Worm (Caenorhabditis elegans) whole organism, L1 larva: ENCODE results near the gene str-31.

Source experiments
- C04F5.9 ChIP-seq: sonication (generic microtip); optimal IDR thresholded peaks from 2 replicates; lab custom pipeline; 2016; ENCODE audit warnings: missing genetic modification characterization, missing compliant biosample characterization
- C16A3.4 ChIP-seq: fragments of 150-350 bp; optimal IDR thresholded peaks from 2 replicates; lab custom pipeline; 2014; ENCODE audit warnings: missing biosample characterization, missing genetic modification characterization
- F16B12.6 ChIP-seq: fragments of 150-350 bp; optimal IDR thresholded peaks from 2 replicates; lab custom pipeline; 2014; ENCODE audit warnings: missing biosample characterization, missing genetic modification characterization
- alr-1 ChIP-seq: fragments of 200-800 bp; sonication (Bioruptor generic); optimal IDR thresholded peaks from 2 replicates; lab custom pipeline; 2018; ENCODE audit warnings: borderline replicate concordance, mild to moderate bottlenecking, missing genetic modification characterization, missing compliant biosample characterization
- aly-2 ChIP-seq: fragments of 150-350 bp; optimal IDR thresholded peaks from 2 replicates; lab custom pipeline; 2014; ENCODE audit warnings: missing biosample characterization, missing genetic modification characterization
- blmp-1 ChIP-seq: fragments of 150-350 bp; optimal IDR thresholded peaks from 2 replicates; lab custom pipeline; 2014; ENCODE audit warnings: missing biosample characterization, missing genetic modification characterization
- ceh-8 ChIP-seq: fragments of 200-800 bp; sonication (Bioruptor generic); optimal IDR thresholded peaks from 2 replicates; lab custom pipeline; 2018; ENCODE audit warnings: mild to moderate bottlenecking, missing genetic modification characterization, moderate library complexity, missing compliant biosample characterization
- ceh-88 ChIP-seq: fragments of 200-800 bp; sonication (Bioruptor generic); IDR thresholded peaks from 2 replicates; pipeline ENCODE4 v1.3.6; 2022; ENCODE audit warnings: missing genetic modification characterization, missing compliant biosample characterization
- ces-1 ChIP-seq: fragments of 150-350 bp; optimal IDR thresholded peaks from 2 replicates; lab custom pipeline; 2014; ENCODE audit warnings: missing biosample characterization, missing genetic modification reagents, missing genetic modification characterization
- efl-3 ChIP-seq: fragments of 200-800 bp; sonication (Bioruptor generic); optimal IDR thresholded peaks from 2 replicates; lab custom pipeline; 2018; ENCODE audit warnings: mild to moderate bottlenecking, missing genetic modification characterization, missing compliant biosample characterization
- egl-13 ChIP-seq: sonication (generic microtip); optimal IDR thresholded peaks from 2 replicates; lab custom pipeline; 2016; ENCODE audit warnings: missing genotype, missing genetic modification reagents, missing genetic modification characterization, missing compliant biosample characterization
- elt-2 ChIP-seq: sonication (generic microtip); optimal IDR thresholded peaks from 2 replicates; lab custom pipeline; 2016; ENCODE audit warnings: missing genetic modification characterization, mild to moderate bottlenecking, inconsistent platforms, missing compliant biosample characterization, missing genetic modification reagents
- fkh-8 ChIP-seq: sonication (generic microtip); optimal IDR thresholded peaks from 2 replicates; lab custom pipeline; 2016; ENCODE audit warnings: mild to moderate bottlenecking, missing genetic modification characterization, missing compliant biosample characterization
- fos-1 ChIP-seq: fragments of 150-350 bp; optimal IDR thresholded peaks from 2 replicates; lab custom pipeline; 2014; ENCODE audit warnings: missing biosample characterization, missing genetic modification characterization
- grh-1 ChIP-seq: fragments of 200-800 bp; sonication (Bioruptor generic); IDR thresholded peaks from 2 replicates; pipeline ENCODE4 v1.3.6; 2022; ENCODE audit warnings: missing genetic modification reagents, missing genetic modification characterization, missing compliant biosample characterization
- lin-13 ChIP-seq: fragments of 150-350 bp; optimal IDR thresholded peaks from 2 replicates; lab custom pipeline; 2014; ENCODE audit warnings: missing biosample characterization, missing genetic modification reagents, missing genetic modification characterization
- lin-35 ChIP-seq, 2 experiments: fragments of 150-350 bp; optimal IDR thresholded peaks; 2 replicates each; lab custom pipeline; 2014; ENCODE audit warnings: missing biosample characterization in 2 of 2, missing genetic modification characterization in 2 of 2, missing genetic modification reagents in 2 of 2
- lsy-2 ChIP-seq, 2 experiments: fragments of 150-350 bp; optimal IDR thresholded peaks; 2 replicates each; lab custom pipeline; 2014; ENCODE audit warnings: missing biosample characterization in 2 of 2, missing genetic modification characterization in 2 of 2
- mab-9 ChIP-seq: fragments of 200-800 bp; sonication (Bioruptor generic); IDR thresholded peaks from 2 replicates; pipeline ENCODE4 v1.3.6; 2022; ENCODE audit warnings: missing genetic modification reagents, missing genetic modification characterization, missing compliant biosample characterization
- mef-2 ChIP-seq: fragments of 150-350 bp; optimal IDR thresholded peaks from 2 replicates; lab custom pipeline; 2014; ENCODE audit warnings: missing biosample characterization, missing genetic modification characterization
- nhr-12 ChIP-seq: sonication (generic microtip); optimal IDR thresholded peaks from 2 replicates; lab custom pipeline; 2017; ENCODE audit warnings: missing biosample characterization, missing genetic modification characterization
- nhr-19 ChIP-seq: fragments of 200-800 bp; sonication (Bioruptor generic); conservative IDR thresholded peaks from 2 replicates; pipeline ENCODE4 v1.3.6; 2022; ENCODE audit warnings: missing genetic modification characterization, missing compliant biosample characterization
- nhr-20 ChIP-seq: sonication (generic microtip); optimal IDR thresholded peaks from 2 replicates; lab custom pipeline; 2016; ENCODE audit warnings: mild to moderate bottlenecking, missing genetic modification characterization, missing compliant biosample characterization
- nhr-237 ChIP-seq: fragments of 150-350 bp; optimal IDR thresholded peaks from 2 replicates; lab custom pipeline; 2014; ENCODE audit warnings: missing biosample characterization, missing genetic modification characterization
- nhr-71 ChIP-seq: sonication (generic microtip); optimal IDR thresholded peaks from 2 replicates; lab custom pipeline; 2016; ENCODE audit warnings: mild to moderate bottlenecking, missing genetic modification characterization, moderate library complexity, missing compliant biosample characterization
- nhr-77 ChIP-seq: fragments of 150-350 bp; optimal IDR thresholded peaks from 2 replicates; lab custom pipeline; 2014; ENCODE audit warnings: missing biosample characterization, missing genetic modification characterization
- nhr-84 ChIP-seq: sonication (generic microtip); optimal IDR thresholded peaks from 2 replicates; lab custom pipeline; 2017; ENCODE audit warnings: missing biosample characterization, missing genetic modification characterization
- nhr-85 ChIP-seq: sonication (generic microtip); peaks from one replicate; lab custom pipeline; 2016; ENCODE audit warnings: missing genetic modification characterization, inconsistent platforms, missing compliant biosample characterization
- nhr-90 ChIP-seq: sonication (generic microtip); optimal IDR thresholded peaks from 2 replicates; lab custom pipeline; 2016; ENCODE audit warnings: mild to moderate bottlenecking, missing genetic modification characterization, missing compliant biosample characterization; ENCODE audit not compliant: poor library complexity
- skn-1 ChIP-seq: fragments of 150-350 bp; optimal IDR thresholded peaks from 2 replicates; lab custom pipeline; 2014; ENCODE audit warnings: missing biosample characterization, missing genetic modification characterization
- snpc-4 ChIP-seq: fragments of 150-350 bp; optimal IDR thresholded peaks from 2 replicates; lab custom pipeline; 2014; ENCODE audit warnings: missing biosample characterization, missing genetic modification characterization
- unc-62 ChIP-seq: fragments of 150-350 bp; optimal IDR thresholded peaks from 2 replicates; lab custom pipeline; 2014; ENCODE audit warnings: missing biosample characterization, missing genetic modification reagents, missing genetic modification characterization
- vab-15 ChIP-seq: sonication (generic microtip); optimal IDR thresholded peaks from 2 replicates; lab custom pipeline; 2017; ENCODE audit warnings: missing genotype, mild to moderate bottlenecking, missing genetic modification characterization, missing compliant biosample characterization
- zip-4 ChIP-seq: fragments of 200-800 bp; sonication (Bioruptor generic); optimal IDR thresholded peaks from 2 replicates; lab custom pipeline; 2018; ENCODE audit warnings: mild to moderate bottlenecking, missing genetic modification characterization, moderate library complexity, missing compliant biosample characterization
- ztf-11 ChIP-seq, 2 experiments: sonication (generic microtip); optimal IDR thresholded peaks; 2 replicates each; lab custom pipeline; 2016 to 2017; ENCODE audit warnings: missing genetic modification characterization in 2 of 2, missing biosample characterization in 1 of 2, missing compliant biosample characterization in 1 of 2

The str-31 gene

DNA sequence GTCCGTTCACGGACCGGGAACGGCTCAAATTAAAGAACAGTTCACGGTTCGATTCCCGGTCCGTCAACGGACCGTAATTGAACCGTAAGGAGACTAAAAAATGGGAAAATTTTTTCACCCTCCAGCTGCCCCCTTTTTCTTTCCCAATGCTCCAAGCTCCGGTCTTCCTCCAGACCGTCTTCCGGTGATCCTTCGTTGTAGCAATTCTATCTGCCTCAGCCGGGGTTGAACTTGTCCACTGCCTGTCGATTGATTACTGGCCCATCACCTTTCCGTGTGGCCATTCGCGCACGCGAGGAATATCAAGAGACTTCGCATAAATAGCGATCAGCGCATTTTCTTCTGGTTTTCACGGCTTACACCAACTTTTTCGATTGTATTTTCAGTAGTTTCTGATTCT lies 40.0 kb upstream of the str-31 start:
- peak; percentile 10 for TF ChIP-seq nhr-90
- TF ChIP-seq grh-1 (GFP tag; lab: Robert Waterston, UW): 0 out of 2 replicates have a peak, but pooled peaks have one; percentile 30
- TF ChIP-seq nhr-85 (tag; lab: Kevin White, UChicago): peak; percentile 52
- TF ChIP-seq nhr-19 (GFP tag; lab: Robert Waterston, UW): peak; percentile 36

- peak; percentile 88 for TF ChIP-seq elt-2 (tag; lab: Kevin White, UChicago)
- TF ChIP-seq ceh-88 (GFP tag; lab: Robert Waterston, UW): no peak
- peak in 1 of 2 experiments; percentile 6 for TF ChIP-seq lin-35 (GFP tag; optimal IDR thresholded peaks at IDR 0.05; lab: Kevin White, UChicago)
- no peak for TF ChIP-seq fos-1 (tag; lab: Kevin White, UChicago)
Measured at ce11 chrV:7548017-7548416, 39.6 kb upstream of the str-31 start.

DNA sequence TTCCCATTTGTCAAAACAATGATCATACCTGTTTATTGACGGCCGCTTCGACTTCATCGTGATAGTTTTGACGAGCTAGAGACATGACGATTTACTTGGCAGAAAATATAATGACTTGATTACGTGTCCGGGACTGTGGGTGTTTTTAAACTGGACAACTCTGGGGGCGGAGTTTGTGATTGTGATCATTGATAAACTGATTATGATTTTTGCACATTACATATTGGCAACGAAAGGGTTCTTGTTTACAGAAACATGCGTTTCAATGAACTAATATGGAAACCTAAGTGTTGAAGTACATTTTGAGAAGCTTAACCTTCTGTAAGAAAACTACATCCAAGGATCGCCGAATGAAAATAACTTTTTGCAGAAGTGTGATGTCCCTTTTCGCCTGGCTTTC lies 39.0 kb upstream of the str-31 start, which contains the start of gene ftn-1:
ftn-1 (minus strand) TSS at position 101 of the 400 bp plus-strand sequence.
- no peak for TF ChIP-seq nhr-77 (tag; lab: Kevin White, UChicago)

- TF ChIP-seq mab-9 (GFP tag; lab: Robert Waterston, UW): no peak
- TF ChIP-seq egl-13 (tag; lab: Kevin White, UChicago): no peak
- TF ChIP-seq nhr-237 (tag; lab: Kevin White, UChicago): no peak
- TF ChIP-seq nhr-71 (tag; lab: Kevin White, UChicago): no peak
- no peak for TF ChIP-seq C04F5.9 (tag; lab: Kevin White, UChicago)
- no peak for TF ChIP-seq lin-13 (GFP tag; lab: Kevin White, UChicago)
- no peak for TF ChIP-seq lin-35 (GFP tag; optimal IDR thresholded peaks at IDR 0.05; lab: Kevin White, UChicago)
- no peak for TF ChIP-seq skn-1
- no peak for TF ChIP-seq C16A3.4 (tag; lab: Kevin White, UChicago)
- no peak for TF ChIP-seq F16B12.6
- no peak for TF ChIP-seq nhr-19 (GFP tag; lab: Robert Waterston, UW)
- TF ChIP-seq zip-4 (GFP tag; lab: Kevin White, UChicago): no peak
- TF ChIP-seq unc-62: no peak
- no peak for TF ChIP-seq nhr-12 (tag; lab: Kevin White, UChicago)
Measured at ce11 chrV:7545187-7545586, 36.7 kb upstream of the str-31 start, which contains the start of the genes C54F6.19 and nhx-3. Gene C54F6.19, plus strand, starts transcription at chrV:7545487. Gene nhx-3, minus strand, starts transcription at chrV:7545523.

DNA sequence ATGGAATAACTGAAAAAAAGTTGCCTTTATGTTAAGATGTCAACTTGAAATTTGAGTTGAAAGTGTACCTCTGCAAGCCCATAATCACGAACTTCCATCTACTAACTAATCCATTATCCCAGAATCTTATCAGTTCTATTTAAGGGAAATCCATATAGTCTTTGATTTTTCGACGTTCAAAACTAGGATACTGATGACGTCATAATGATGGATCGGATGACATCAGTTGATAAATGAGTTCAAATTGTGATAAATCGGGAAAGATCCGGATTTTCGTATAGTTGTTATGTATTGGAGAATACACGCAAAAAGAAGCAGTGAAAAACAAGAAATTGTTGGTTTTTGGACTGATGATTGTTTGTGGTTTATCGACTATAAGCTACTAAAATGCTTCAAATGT lies 35.3 kb upstream of the str-31 start:
- peak; percentile 10 for TF ChIP-seq blmp-1 (tag; lab: Kevin White, UChicago)
- no peak for TF ChIP-seq efl-3 (GFP tag; lab: Kevin White, UChicago)
- TF ChIP-seq alr-1: no peak
- TF ChIP-seq nhr-237 (tag; lab: Kevin White, UChicago): no peak

DNA sequence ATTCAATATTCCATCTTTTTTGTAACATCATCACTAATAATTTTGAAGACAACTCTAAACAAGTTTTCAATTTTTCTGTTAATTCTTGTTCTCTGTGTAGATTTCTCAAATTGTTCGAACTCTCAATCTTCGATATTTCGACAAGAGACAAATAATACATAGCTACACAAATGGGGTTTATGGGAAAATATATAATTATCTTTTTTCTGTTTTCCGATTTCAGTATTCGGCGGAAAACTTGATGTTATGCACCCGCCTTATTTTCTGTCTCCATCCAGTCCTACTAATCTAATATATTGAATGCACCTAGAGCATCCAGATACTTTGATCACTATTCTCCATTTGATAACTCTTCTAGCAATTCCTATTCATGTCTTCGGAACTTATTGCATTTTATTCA lies 30.5 kb upstream of the str-31 start, which contains the start of gene srh-268:
srh-268 (plus strand) TSS at position 301 of the 400 bp plus-strand sequence.
- TF ChIP-seq fkh-8 (tag; lab: Kevin White, UChicago): no peak
- TF ChIP-seq nhr-20 (tag; lab: Kevin White, UChicago): no peak
- TF ChIP-seq nhr-77 (tag; lab: Kevin White, UChicago): no peak
- TF ChIP-seq ces-1: no peak
- no peak for TF ChIP-seq aly-2
- TF ChIP-seq lsy-2 (tag; optimal IDR thresholded peaks at IDR 0.05; lab: Kevin White, UChicago): no peak
- no peak for TF ChIP-seq elt-2 (tag; lab: Kevin White, UChicago)
- TF ChIP-seq snpc-4 (tag; lab: Kevin White, UChicago): no peak
- no peak for TF ChIP-seq nhr-84 (tag; lab: Kevin White, UChicago)
- TF ChIP-seq vab-15: no peak
- TF ChIP-seq ceh-88 (GFP tag; lab: Robert Waterston, UW): no peak
- TF ChIP-seq ceh-8 (GFP tag; lab: Kevin White, UChicago): no peak
- TF ChIP-seq ztf-11 (tag; optimal IDR thresholded peaks at IDR 0.05; lab: Kevin White, UChicago): no peak
- no peak for TF ChIP-seq mef-2 (tag; lab: Kevin White, UChicago)
